Fruit fly (Drosophila melanogaster): Measurements from ENCODE around the gene Bcat.

Gene Bcat

dm6 chrX:13447438-13447837 is 50.7 kb downstream of the Bcat start:
- TF ChIP-seq Gug (GFP tag; IDR thresholded peaks at IDR 0.05) (peak; percentile 27; the same call in 1 of the 2 replicates), CG32006 (GFP tag; optimal IDR thresholded peaks at IDR 0.05) (peak; percentile 22), cyc (GFP tag; optimal IDR thresholded peaks at IDR 0.05) (no peak), CG15336 (GFP tag; IDR thresholded peaks at IDR 0.05) (peak; percentile 58), esn (GFP tag; optimal IDR thresholded peaks at IDR 0.05) (no peak), CG11762 (GFP tag; optimal IDR thresholded peaks at IDR 0.05; ENCODE audit: insufficient read depth) (no peak), Hr38 (GFP tag; optimal IDR thresholded peaks at IDR 0.05) (no peak), Blimp-1 (GFP tag; optimal IDR thresholded peaks at IDR 0.05) (no peak), CG11294 (GFP tag; IDR thresholded peaks at IDR 0.05) (peak; percentile 45), CG8119 (GFP tag; IDR thresholded peaks at IDR 0.05) (0 out of 3 replicates have a peak, but pooled peaks have one; percentile 29), CG6276 (GFP tag; optimal IDR thresholded peaks at IDR 0.05) (no peak), net (GFP tag; optimal IDR thresholded peaks at IDR 0.05) (no peak), CG7368 (GFP tag; optimal IDR thresholded peaks at IDR 0.05) (no peak), Ets21C (GFP tag; optimal IDR thresholded peaks at IDR 0.05) (no peak), Eip75B (GFP tag; optimal IDR thresholded peaks at IDR 0.05) (no peak), CG16779 (tag; optimal IDR thresholded peaks at IDR 0.05) (no peak)

DNA sequence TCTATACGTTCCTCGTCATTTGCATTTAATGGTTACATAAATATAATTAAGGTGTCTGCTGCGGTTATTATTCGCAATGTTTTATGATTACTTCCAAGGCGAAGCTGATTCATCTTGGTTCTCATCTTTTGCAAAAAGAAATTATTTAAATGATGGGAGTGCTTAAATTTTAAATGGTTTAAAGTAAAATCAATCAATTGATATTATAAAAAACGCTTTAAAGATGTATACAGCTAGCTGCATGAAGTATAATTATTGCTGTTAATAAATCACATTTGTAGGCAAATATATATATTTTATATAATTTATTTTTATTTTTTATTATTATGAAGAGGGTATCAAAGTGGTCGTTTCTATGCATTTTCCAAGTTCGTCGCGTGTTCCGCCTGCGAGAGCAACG is 54.1 kb downstream of the Bcat start:
- no peak for TF ChIP-seq CG3032 (tag; optimal IDR thresholded peaks at IDR 0.05)
- TF ChIP-seq Sox14 (GFP tag; optimal IDR thresholded peaks at IDR 0.05) = no peak
- no peak for TF ChIP-seq lz (GFP tag; optimal IDR thresholded peaks at IDR 0.05)
- no peak for TF ChIP-seq CG8319 (GFP tag; optimal IDR thresholded peaks at IDR 0.05)
- TF ChIP-seq ss (GFP tag; optimal IDR thresholded peaks at IDR 0.05) = no peak
- no peak for TF ChIP-seq Blimp-1 (GFP tag; optimal IDR thresholded peaks at IDR 0.05)
- TF ChIP-seq Gug (GFP tag; IDR thresholded peaks at IDR 0.05) = 0 out of 2 replicates have a peak, but pooled peaks have one; percentile 8
- TF ChIP-seq achi (GFP tag; optimal IDR thresholded peaks at IDR 0.05) = no peak
- TF ChIP-seq CG6792 (GFP tag; optimal IDR thresholded peaks at IDR 0.05) = no peak
- 0 out of 2 replicates have a peak, but pooled peaks have one; percentile 18 for TF ChIP-seq CG15336 (GFP tag; IDR thresholded peaks at IDR 0.05)
- no peak for TF ChIP-seq Eip75B (GFP tag; optimal IDR thresholded peaks at IDR 0.05)
- TF ChIP-seq Hr39 (GFP tag; optimal IDR thresholded peaks at IDR 0.05) = no peak
- no peak for TF ChIP-seq CG3919 (GFP tag; optimal IDR thresholded peaks at IDR 0.05)
- no peak for TF ChIP-seq CG10669 (GFP tag; optimal IDR thresholded peaks at IDR 0.05)
- no peak for TF ChIP-seq CG11294 (GFP tag; IDR thresholded peaks at IDR 0.05)
- TF ChIP-seq Ets96B (tag; optimal IDR thresholded peaks at IDR 0.05) = no peak
- no peak for TF ChIP-seq CG34406 (GFP tag; optimal IDR thresholded peaks at IDR 0.05)
- TF ChIP-seq CG9139 (GFP tag; optimal IDR thresholded peaks at IDR 0.05) = no peak
- TF ChIP-seq CG6854 (GFP tag; optimal IDR thresholded peaks at IDR 0.05) = no peak
- TF ChIP-seq CG7368 (GFP tag; optimal IDR thresholded peaks at IDR 0.05) = no peak
- peak; percentile 46 for TF ChIP-seq CG32006 (GFP tag; optimal IDR thresholded peaks at IDR 0.05)
- no peak for TF ChIP-seq svp (GFP tag)
- no peak for TF ChIP-seq CG8119 (GFP tag; IDR thresholded peaks at IDR 0.05)
